Worm (Caenorhabditis elegans) whole organism, early embryonic: Measurements from ENCODE around the gene K02E10.7.

Experiments used
- ama-1 ChIP-seq: fragments of 150-350 bp; optimal IDR thresholded peaks from 2 replicates; lab custom pipeline; 2014
- ets-7 ChIP-seq: sonication (generic microtip); optimal IDR thresholded peaks from 2 replicates; lab custom pipeline; 2016; ENCODE audit warnings: missing genotype, missing genetic modification characterization, missing compliant biosample characterization
- flt-1 ChIP-seq: fragments of 200-800 bp; sonication (Bioruptor generic); IDR thresholded peaks from 2 replicates; pipeline ENCODE4 v1.3.6; 2022; ENCODE audit warnings: missing genetic modification characterization, missing compliant biosample characterization
- hmg-4 ChIP-seq: fragments of 200-800 bp; sonication (Bioruptor generic); optimal IDR thresholded peaks from 2 replicates; lab custom pipeline; 2018; ENCODE audit warnings: mild to moderate bottlenecking, missing genetic modification characterization, missing compliant biosample characterization
- pes-1 ChIP-seq: fragments of 200-800 bp; sonication (Bioruptor generic); IDR thresholded peaks from 2 replicates; pipeline ENCODE4 v1.3.6; 2022; ENCODE audit warnings: missing genetic modification reagents, missing genetic modification characterization, missing compliant biosample characterization
- tbx-11 ChIP-seq: fragments of 200-800 bp; sonication (Bioruptor generic); IDR thresholded peaks from 2 replicates; pipeline ENCODE4 v1.3.6; 2022; ENCODE audit warnings: missing genetic modification characterization, missing compliant biosample characterization

DNA sequence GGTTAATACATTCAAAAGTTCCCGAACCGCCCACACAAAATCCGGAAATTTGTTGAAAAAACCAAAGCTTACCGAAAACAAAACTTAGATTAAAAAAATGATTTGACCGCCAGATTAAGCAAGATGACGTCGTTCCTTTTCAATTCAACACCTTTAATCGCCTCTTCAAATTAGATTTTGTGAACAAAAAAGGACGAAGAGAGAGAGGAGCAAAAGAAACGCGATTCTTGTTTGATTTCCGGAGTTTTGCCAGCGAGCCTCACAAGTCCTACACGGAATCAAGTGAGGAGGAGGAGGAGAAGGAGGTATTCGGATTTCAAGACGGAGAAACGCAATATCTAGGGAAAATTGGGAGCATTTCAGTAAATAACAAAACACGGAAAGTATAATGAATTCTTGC is 50.9 kb downstream of the K02E10.7 start:
- TF ChIP-seq ama-1 (lab: Kevin White, UChicago) = no peak
- no peak for TF ChIP-seq flt-1 (GFP tag; lab: Robert Waterston, UW)
- no peak for TF ChIP-seq tbx-11
- TF ChIP-seq hmg-4 (GFP tag; lab: Kevin White, UChicago) = no peak
- no peak for TF ChIP-seq ets-7 (tag; lab: Kevin White, UChicago)
- no peak for TF ChIP-seq pes-1 (GFP tag; lab: Robert Waterston, UW)
